Worm (Caenorhabditis elegans): ENCODE measurements around the gene C36C5.4.

- TF ChIP-seq ama-1 (optimal IDR thresholded peaks at IDR 0.05) (no peak), tbx-37 (GFP tag; conservative IDR thresholded peaks at IDR 0.05) (no peak), tra-4 (tag; optimal IDR thresholded peaks at IDR 0.05) (no peak), F13C5.2 (tag; optimal IDR thresholded peaks at IDR 0.05) (no peak), B0310.2 (tag; optimal IDR thresholded peaks at IDR 0.05) (no peak), ets-7 (tag; optimal IDR thresholded peaks at IDR 0.05) (no peak), scrt-1 (GFP tag; IDR thresholded peaks at IDR 0.05) (no peak), ceh-13 (GFP tag; optimal IDR thresholded peaks at IDR 0.05) (no peak), flt-1 (GFP tag; IDR thresholded peaks at IDR 0.05) (no peak), aly-1 (tag; optimal IDR thresholded peaks at IDR 0.05) (no peak), hmg-4 (GFP tag; optimal IDR thresholded peaks at IDR 0.05) (no peak), hmbx-1 (tag; optimal IDR thresholded peaks at IDR 0.05) (no peak), sea-1 (GFP tag; conservative IDR thresholded peaks at IDR 0.05) (no peak), pes-1 (GFP tag; IDR thresholded peaks at IDR 0.05) (no peak)
Measured at ce11 chrV:3146932-3147331, 19.4 kb upstream of the C36C5.4 start, which contains the start of gene srab-11.

Data from whole organism, early embryonic.